Fruit fly (Drosophila melanogaster) whole organism, prepupa: ENCODE measurements around the gene eEF1alpha2.

ENCODE experiments used
- CG10631 ChIP-seq: fragments of 200-800 bp; sonication (Bioruptor generic); optimal IDR thresholded peaks from 2 replicates; lab custom pipeline; 2016; ENCODE audit warnings: missing biosample characterization, missing genetic modification characterization
- CG10669 ChIP-seq: fragments of 200-800 bp; sonication (Bioruptor generic); optimal IDR thresholded peaks from 3 replicates; lab custom pipeline; 2018; ENCODE audit warnings: missing biosample characterization, mild to moderate bottlenecking, missing genetic modification characterization, moderate library complexity
- CG11294 ChIP-seq: fragments of 200-800 bp; sonication (Bioruptor generic); IDR thresholded peaks from 2 replicates; pipeline ENCODE4 v1.3.6; 2022; ENCODE audit warnings: missing biosample characterization, missing genetic modification characterization
- CG11762 ChIP-seq: fragments of 200-800 bp; sonication (Bioruptor generic); optimal IDR thresholded peaks from 3 replicates; lab custom pipeline; 2016; ENCODE audit warnings: missing biosample characterization, missing genetic modification characterization; ENCODE audit not compliant: insufficient read depth
- CG11902 ChIP-seq: fragments of 200-800 bp; sonication (Bioruptor generic); optimal IDR thresholded peaks from 3 replicates; lab custom pipeline; 2016; ENCODE audit warnings: missing biosample characterization, missing genetic modification characterization
- CG15336 ChIP-seq: fragments of 200-800 bp; sonication (Bioruptor generic); IDR thresholded peaks from 2 replicates; pipeline ENCODE4 v1.3.6; 2022; ENCODE audit warnings: missing biosample characterization, missing genetic modification characterization
- CG1621 ChIP-seq: fragments of 200-800 bp; sonication (Bioruptor generic); optimal IDR thresholded peaks from 3 replicates; lab custom pipeline; 2018; ENCODE audit warnings: missing biosample characterization, mild to moderate bottlenecking, missing genetic modification characterization
- CG3032 ChIP-seq: fragments of 200-800 bp; optimal IDR thresholded peaks from 2 replicates; lab custom pipeline; 2019; ENCODE audit warnings: missing biosample characterization, mild to moderate bottlenecking, missing genetic modification characterization, moderate library complexity
- CG31627 ChIP-seq: fragments of 200-800 bp; sonication (Bioruptor generic); optimal IDR thresholded peaks from 3 replicates; lab custom pipeline; 2016; ENCODE audit warnings: missing biosample characterization, missing genetic modification characterization
- CG34406 ChIP-seq: fragments of 200-800 bp; sonication (Bioruptor generic); optimal IDR thresholded peaks from 3 replicates; lab custom pipeline; 2016; ENCODE audit warnings: missing biosample characterization, missing genetic modification characterization
- CG3919 ChIP-seq: fragments of 200-800 bp; sonication (Bioruptor generic); optimal IDR thresholded peaks from 3 replicates; lab custom pipeline; 2016; ENCODE audit warnings: missing biosample characterization, missing genetic modification characterization
- CG4318 ChIP-seq: fragments of 200-800 bp; sonication (Bioruptor generic); optimal IDR thresholded peaks from 3 replicates; lab custom pipeline; 2017; ENCODE audit warnings: missing biosample characterization, mild to moderate bottlenecking, missing genetic modification characterization
- CG6163 ChIP-seq: fragments of 200-800 bp; sonication (Bioruptor generic); IDR thresholded peaks from 3 replicates; pipeline ENCODE4 v1.3.6; 2022; ENCODE audit warnings: missing biosample characterization, missing genetic modification characterization
- CG6276 ChIP-seq: fragments of 200-800 bp; sonication (Bioruptor generic); optimal IDR thresholded peaks from 2 replicates; lab custom pipeline; 2017; ENCODE audit warnings: missing biosample characterization, mild to moderate bottlenecking, missing genetic modification characterization
- CG6792 ChIP-seq: fragments of 200-800 bp; sonication (Bioruptor generic); optimal IDR thresholded peaks from 3 replicates; lab custom pipeline; 2016; ENCODE audit warnings: missing biosample characterization, missing genetic modification characterization
- CG6808 ChIP-seq: fragments of 200-800 bp; sonication (Bioruptor generic); optimal IDR thresholded peaks from 3 replicates; lab custom pipeline; 2017; ENCODE audit warnings: missing biosample characterization, missing genetic modification characterization, mild to moderate bottlenecking, moderate library complexity, missing genetic modification reagents
- CG6854 ChIP-seq: fragments of 200-800 bp; sonication (Bioruptor generic); optimal IDR thresholded peaks from 2 replicates; lab custom pipeline; 2017; ENCODE audit warnings: missing biosample characterization, mild to moderate bottlenecking, missing genetic modification characterization
- CG7368 ChIP-seq: fragments of 200-800 bp; sonication (Bioruptor generic); optimal IDR thresholded peaks from 3 replicates; lab custom pipeline; 2016; ENCODE audit warnings: missing biosample characterization, missing genetic modification characterization
- CG8119 ChIP-seq: fragments of 200-800 bp; sonication (Bioruptor generic); IDR thresholded peaks from 3 replicates; pipeline ENCODE4 v1.3.6; 2022; ENCODE audit warnings: missing biosample characterization, missing genetic modification characterization
- CG8319 ChIP-seq: fragments of 200-800 bp; sonication (Bioruptor generic); optimal IDR thresholded peaks from 3 replicates; lab custom pipeline; 2016; ENCODE audit warnings: missing biosample characterization, missing genetic modification characterization
- CG8632 ChIP-seq: fragments of 200-800 bp; sonication (Bioruptor generic); optimal IDR thresholded peaks from 3 replicates; lab custom pipeline; 2016; ENCODE audit warnings: missing biosample characterization, missing genetic modification characterization
- Eip75B ChIP-seq: fragments of 200-800 bp; sonication (Bioruptor generic); optimal IDR thresholded peaks from 3 replicates; lab custom pipeline; 2016; ENCODE audit warnings: missing biosample characterization, missing genetic modification characterization
- Eip93F ChIP-seq: fragments of 200-800 bp; sonication (Bioruptor generic); optimal IDR thresholded peaks from 2 replicates; lab custom pipeline; 2016; ENCODE audit warnings: missing biosample characterization, mild to moderate bottlenecking, missing genetic modification characterization
- Ets21C ChIP-seq: fragments of 200-800 bp; sonication (Bioruptor generic); optimal IDR thresholded peaks from 3 replicates; lab custom pipeline; 2016; ENCODE audit warnings: missing biosample characterization, missing genetic modification characterization
- Ets96B ChIP-seq: fragments of 200-800 bp; optimal IDR thresholded peaks from 2 replicates; lab custom pipeline; 2019; ENCODE audit warnings: missing biosample characterization, mild to moderate bottlenecking, missing genetic modification characterization, moderate library complexity
- Gug ChIP-seq: fragments of 200-800 bp; sonication (Bioruptor generic); IDR thresholded peaks from 2 replicates; pipeline ENCODE4 v1.3.6; 2022; ENCODE audit warnings: missing biosample characterization, missing genetic modification characterization
- Hr38 ChIP-seq: sonication (Bioruptor generic); optimal IDR thresholded peaks from 2 replicates; lab custom pipeline; 2016; ENCODE audit warnings: missing biosample characterization, missing genetic modification characterization
- Hr39 ChIP-seq: fragments of 200-800 bp; sonication (Bioruptor generic); optimal IDR thresholded peaks from 2 replicates; lab custom pipeline; 2016; ENCODE audit warnings: missing biosample characterization, missing genetic modification characterization
- Hr4 ChIP-seq: fragments of 200-800 bp; sonication (Bioruptor generic); optimal IDR thresholded peaks from 3 replicates; lab custom pipeline; 2016; ENCODE audit warnings: missing biosample characterization, missing genetic modification characterization
- OdsH ChIP-seq: fragments of 200-800 bp; sonication (Bioruptor generic); optimal IDR thresholded peaks from 3 replicates; lab custom pipeline; 2016; ENCODE audit warnings: missing biosample characterization, missing genetic modification characterization
- Sox102F ChIP-seq: fragments of 200-800 bp; sonication (Bioruptor generic); optimal IDR thresholded peaks from 2 replicates; lab custom pipeline; 2016; ENCODE audit warnings: missing biosample characterization, mild to moderate bottlenecking, missing genetic modification characterization
- achi ChIP-seq: fragments of 200-800 bp; sonication (Bioruptor generic); optimal IDR thresholded peaks from 3 replicates; lab custom pipeline; 2016; ENCODE audit warnings: missing biosample characterization, missing genetic modification characterization
- acj6 ChIP-seq: fragments of 200-800 bp; sonication (Bioruptor generic); optimal IDR thresholded peaks from 3 replicates; lab custom pipeline; 2016; ENCODE audit warnings: missing biosample characterization, missing genetic modification characterization
- cyc ChIP-seq: fragments of 200-800 bp; sonication (Bioruptor generic); optimal IDR thresholded peaks from 3 replicates; lab custom pipeline; 2016; ENCODE audit warnings: missing biosample characterization, missing genetic modification characterization
- fkh ChIP-seq: fragments of 200-800 bp; sonication (Bioruptor generic); optimal IDR thresholded peaks from 3 replicates; lab custom pipeline; 2017; ENCODE audit warnings: missing biosample characterization, mild to moderate bottlenecking, missing genetic modification characterization, moderate library complexity
- lz ChIP-seq: fragments of 200-800 bp; sonication (Bioruptor generic); optimal IDR thresholded peaks from 3 replicates; lab custom pipeline; 2016; ENCODE audit warnings: missing biosample characterization, missing genetic modification characterization
- net ChIP-seq: fragments of 200-800 bp; sonication (Bioruptor generic); optimal IDR thresholded peaks from 3 replicates; lab custom pipeline; 2016; ENCODE audit warnings: missing biosample characterization, missing genetic modification characterization
- salr ChIP-seq, 2 experiments: fragments of 200-800 bp; sonication (Bioruptor generic); optimal IDR thresholded peaks; 3 replicates each; lab custom pipeline; 2016 to 2018; ENCODE audit warnings: missing biosample characterization in 2 of 2, missing genetic modification characterization in 2 of 2, mild to moderate bottlenecking in 1 of 2
- spab ChIP-seq: fragments of 200-800 bp; sonication (Bioruptor generic); optimal IDR thresholded peaks from 2 replicates; lab custom pipeline; 2017; ENCODE audit warnings: missing biosample characterization, mild to moderate bottlenecking, missing genetic modification characterization, missing genetic modification reagents
- ss ChIP-seq, 2 experiments: fragments of 200-800 bp; sonication (Bioruptor generic); optimal IDR thresholded peaks; 2 replicates in 1 of 2; 3 replicates in 1 of 2; lab custom pipeline; 2017 to 2018; ENCODE audit warnings: mild to moderate bottlenecking in 2 of 2, missing biosample characterization in 2 of 2, missing genetic modification characterization in 2 of 2, moderate library complexity in 1 of 2
- svp ChIP-seq: fragments of 200-800 bp; sonication (Bioruptor generic); peaks from one replicate; lab custom pipeline; 2016; ENCODE audit warnings: missing biosample characterization, missing genetic modification characterization
- topi ChIP-seq: fragments of 200-800 bp; sonication (Bioruptor generic); optimal IDR thresholded peaks from 3 replicates; lab custom pipeline; 2016; ENCODE audit warnings: missing biosample characterization, missing genetic modification characterization
- vri ChIP-seq: fragments of 200-800 bp; sonication (Bioruptor generic); optimal IDR thresholded peaks from 3 replicates; lab custom pipeline; 2016; ENCODE audit warnings: missing biosample characterization, mild to moderate bottlenecking, missing genetic modification characterization

The eEF1alpha2 gene

dm6 chr3R:31690439-31690838 is 47.8 kb upstream of the eEF1alpha2 start:
- TF ChIP-seq CG3919 = no peak
- no peak for TF ChIP-seq ss (GFP tag; optimal IDR thresholded peaks at IDR 0.05; lab: Kevin White, UChicago)
- TF ChIP-seq Hr4 (GFP tag; lab: Kevin White, UChicago) = no peak
- TF ChIP-seq Hr39 = no peak
- TF ChIP-seq CG6163 (GFP tag; lab: Robert Waterston, UW) = 0 out of 3 replicates have a peak, but pooled peaks have one; percentile 14
- TF ChIP-seq cyc (GFP tag; lab: Kevin White, UChicago) = no peak
- no peak for TF ChIP-seq achi (GFP tag; lab: Kevin White, UChicago)

- no peak for TF ChIP-seq CG15336
- TF ChIP-seq Hr4 (GFP tag; lab: Kevin White, UChicago) = no peak
- TF ChIP-seq topi = no peak
- no peak for TF ChIP-seq Hr39
- no peak for TF ChIP-seq Eip93F (GFP tag; lab: Kevin White, UChicago)
- TF ChIP-seq CG11902 (GFP tag; lab: Kevin White, UChicago) = no peak
- TF ChIP-seq CG7368 (GFP tag; lab: Kevin White, UChicago) = no peak
- TF ChIP-seq CG6163 (GFP tag; lab: Robert Waterston, UW) = no peak
- no peak for TF ChIP-seq acj6 (GFP tag; lab: Kevin White, UChicago)
- TF ChIP-seq CG3919 = no peak
- no peak for TF ChIP-seq vri (GFP tag; lab: Kevin White, UChicago)
- no peak for TF ChIP-seq CG11294 (GFP tag; lab: Robert Waterston, UW)
- no peak for TF ChIP-seq CG6854
- TF ChIP-seq CG3032 (tag; lab: Kevin White, UChicago) = no peak
Measured at dm6 chr3R:31696664-31697063, 41.6 kb upstream of the eEF1alpha2 start.

dm6 chr3R:31697606-31698005 is 40.7 kb upstream of the eEF1alpha2 start:
- TF ChIP-seq CG6163 (GFP tag; lab: Robert Waterston, UW) (no peak), lz (no peak), Ets21C (no peak), CG6792 (GFP tag; lab: Kevin White, UChicago) (no peak), Sox102F (no peak), ss (GFP tag; optimal IDR thresholded peaks at IDR 0.05; lab: Kevin White, UChicago) (no peak), Gug (no peak), Eip75B (GFP tag; lab: Kevin White, UChicago) (no peak), CG6808 (GFP tag; lab: Kevin White, UChicago) (no peak), CG15336 (no peak), Hr39 (no peak), CG11294 (GFP tag; lab: Robert Waterston, UW) (no peak), Hr38 (GFP tag; lab: Kevin White, UChicago) (no peak), fkh (no peak)

- TF ChIP-seq Hr39 (peak; percentile 95), CG6792 (GFP tag; lab: Kevin White, UChicago) (peak; percentile 91), CG4318 (GFP tag; lab: Kevin White, UChicago) (no peak), CG8319 (GFP tag; lab: Kevin White, UChicago) (peak; percentile 80), CG15336 (peak; percentile 24; the same call in 1 of the 2 replicates), CG1621 (tag; lab: Kevin White, UChicago) (peak; percentile 87), OdsH (peak; percentile 86), spab (GFP tag; lab: Kevin White, UChicago) (peak; percentile 92), CG8119 (GFP tag; lab: Robert Waterston, UW) (peak; percentile 56; the same call in 1 of the 3 replicates), svp (GFP tag; lab: Kevin White, UChicago) (peak; percentile 98), CG10669 (GFP tag; lab: Kevin White, UChicago) (peak; percentile 92), CG6276 (GFP tag; lab: Kevin White, UChicago) (peak; percentile 7), vri (GFP tag; lab: Kevin White, UChicago) (peak; percentile 95), Ets96B (tag; lab: Kevin White, UChicago) (peak; percentile 95), acj6 (GFP tag; lab: Kevin White, UChicago) (peak; percentile 86), CG10631 (peak; percentile 89), net (GFP tag; lab: Kevin White, UChicago) (peak; percentile 65), CG11902 (GFP tag; lab: Kevin White, UChicago) (peak; percentile 84), Gug (peak; percentile 57), CG34406 (GFP tag; lab: Kevin White, UChicago) (peak; percentile 82), CG3919 (peak; percentile 92), Hr4 (GFP tag; lab: Kevin White, UChicago) (peak; percentile 53), CG31627 (peak; percentile 94), fkh (no peak), achi (GFP tag; lab: Kevin White, UChicago) (peak; percentile 87), CG11762 (GFP tag; lab: Kevin White, UChicago) (peak; percentile 57), CG8632 (GFP tag; lab: Kevin White, UChicago) (peak; percentile 79), salr (GFP tag; optimal IDR thresholded peaks at IDR 0.05; lab: Kevin White, UChicago) (peak; percentile 63 to 87)
Measured at dm6 chr3R:31698143-31698776, 40.0 kb upstream of the eEF1alpha2 start.
